Fruit fly (Drosophila melanogaster) whole organism, prepupa: Measurements from ENCODE around the gene Cyp309a1.

Experiments used
- Blimp-1 ChIP-seq: fragments of 200-800 bp; sonication (Bioruptor generic); optimal IDR thresholded peaks from 3 replicates; lab custom pipeline; 2017; ENCODE audit warnings: missing biosample characterization, missing genetic modification characterization, mild to moderate bottlenecking, moderate library complexity, missing genetic modification reagents
- CG10669 ChIP-seq: fragments of 200-800 bp; sonication (Bioruptor generic); optimal IDR thresholded peaks from 3 replicates; lab custom pipeline; 2018; ENCODE audit warnings: missing biosample characterization, mild to moderate bottlenecking, missing genetic modification characterization, moderate library complexity
- CG11762 ChIP-seq: fragments of 200-800 bp; sonication (Bioruptor generic); optimal IDR thresholded peaks from 3 replicates; lab custom pipeline; 2016; ENCODE audit warnings: missing biosample characterization, missing genetic modification characterization; ENCODE audit not compliant: insufficient read depth
- CG11902 ChIP-seq: fragments of 200-800 bp; sonication (Bioruptor generic); optimal IDR thresholded peaks from 3 replicates; lab custom pipeline; 2016; ENCODE audit warnings: missing biosample characterization, missing genetic modification characterization
- CG15336 ChIP-seq: fragments of 200-800 bp; sonication (Bioruptor generic); IDR thresholded peaks from 2 replicates; pipeline ENCODE4 v1.3.6; 2022; ENCODE audit warnings: missing biosample characterization, missing genetic modification characterization
- CG1621 ChIP-seq: fragments of 200-800 bp; sonication (Bioruptor generic); optimal IDR thresholded peaks from 3 replicates; lab custom pipeline; 2018; ENCODE audit warnings: missing biosample characterization, mild to moderate bottlenecking, missing genetic modification characterization
- CG16779 ChIP-seq: fragments of 200-800 bp; sonication (Bioruptor generic); optimal IDR thresholded peaks from 3 replicates; lab custom pipeline; 2017; ENCODE audit warnings: missing biosample characterization, mild to moderate bottlenecking, missing genetic modification characterization
- CG31627 ChIP-seq: fragments of 200-800 bp; sonication (Bioruptor generic); optimal IDR thresholded peaks from 3 replicates; lab custom pipeline; 2016; ENCODE audit warnings: missing biosample characterization, missing genetic modification characterization
- CG34406 ChIP-seq: fragments of 200-800 bp; sonication (Bioruptor generic); optimal IDR thresholded peaks from 3 replicates; lab custom pipeline; 2016; ENCODE audit warnings: missing biosample characterization, missing genetic modification characterization
- CG3919 ChIP-seq: fragments of 200-800 bp; sonication (Bioruptor generic); optimal IDR thresholded peaks from 3 replicates; lab custom pipeline; 2016; ENCODE audit warnings: missing biosample characterization, missing genetic modification characterization
- CG4318 ChIP-seq: fragments of 200-800 bp; sonication (Bioruptor generic); optimal IDR thresholded peaks from 3 replicates; lab custom pipeline; 2017; ENCODE audit warnings: missing biosample characterization, mild to moderate bottlenecking, missing genetic modification characterization
- CG6163 ChIP-seq: fragments of 200-800 bp; sonication (Bioruptor generic); IDR thresholded peaks from 3 replicates; pipeline ENCODE4 v1.3.6; 2022; ENCODE audit warnings: missing biosample characterization, missing genetic modification characterization
- CG6276 ChIP-seq: fragments of 200-800 bp; sonication (Bioruptor generic); optimal IDR thresholded peaks from 2 replicates; lab custom pipeline; 2017; ENCODE audit warnings: missing biosample characterization, mild to moderate bottlenecking, missing genetic modification characterization
- CG6792 ChIP-seq: fragments of 200-800 bp; sonication (Bioruptor generic); optimal IDR thresholded peaks from 3 replicates; lab custom pipeline; 2016; ENCODE audit warnings: missing biosample characterization, missing genetic modification characterization
- CG6808 ChIP-seq: fragments of 200-800 bp; sonication (Bioruptor generic); optimal IDR thresholded peaks from 3 replicates; lab custom pipeline; 2017; ENCODE audit warnings: missing biosample characterization, missing genetic modification characterization, mild to moderate bottlenecking, moderate library complexity, missing genetic modification reagents
- CG6854 ChIP-seq: fragments of 200-800 bp; sonication (Bioruptor generic); optimal IDR thresholded peaks from 2 replicates; lab custom pipeline; 2017; ENCODE audit warnings: missing biosample characterization, mild to moderate bottlenecking, missing genetic modification characterization
- CG7368 ChIP-seq: fragments of 200-800 bp; sonication (Bioruptor generic); optimal IDR thresholded peaks from 3 replicates; lab custom pipeline; 2016; ENCODE audit warnings: missing biosample characterization, missing genetic modification characterization
- CG8119 ChIP-seq: fragments of 200-800 bp; sonication (Bioruptor generic); IDR thresholded peaks from 3 replicates; pipeline ENCODE4 v1.3.6; 2022; ENCODE audit warnings: missing biosample characterization, missing genetic modification characterization
- CG8319 ChIP-seq: fragments of 200-800 bp; sonication (Bioruptor generic); optimal IDR thresholded peaks from 3 replicates; lab custom pipeline; 2016; ENCODE audit warnings: missing biosample characterization, missing genetic modification characterization
- CG8632 ChIP-seq: fragments of 200-800 bp; sonication (Bioruptor generic); optimal IDR thresholded peaks from 3 replicates; lab custom pipeline; 2016; ENCODE audit warnings: missing biosample characterization, missing genetic modification characterization
- CG9139 ChIP-seq: fragments of 200-800 bp; sonication (Bioruptor generic); optimal IDR thresholded peaks from 3 replicates; lab custom pipeline; 2017; ENCODE audit warnings: missing biosample characterization, mild to moderate bottlenecking, missing genetic modification characterization
- Eip75B ChIP-seq: fragments of 200-800 bp; sonication (Bioruptor generic); optimal IDR thresholded peaks from 3 replicates; lab custom pipeline; 2016; ENCODE audit warnings: missing biosample characterization, missing genetic modification characterization
- Eip78C ChIP-seq: fragments of 200-800 bp; sonication (Bioruptor generic); peaks from one replicate; lab custom pipeline; 2016; ENCODE audit warnings: missing biosample characterization, missing genetic modification characterization
- Eip93F ChIP-seq: fragments of 200-800 bp; sonication (Bioruptor generic); optimal IDR thresholded peaks from 2 replicates; lab custom pipeline; 2016; ENCODE audit warnings: missing biosample characterization, mild to moderate bottlenecking, missing genetic modification characterization
- Ets21C ChIP-seq: fragments of 200-800 bp; sonication (Bioruptor generic); optimal IDR thresholded peaks from 3 replicates; lab custom pipeline; 2016; ENCODE audit warnings: missing biosample characterization, missing genetic modification characterization
- Ets96B ChIP-seq: fragments of 200-800 bp; optimal IDR thresholded peaks from 2 replicates; lab custom pipeline; 2019; ENCODE audit warnings: missing biosample characterization, mild to moderate bottlenecking, missing genetic modification characterization, moderate library complexity
- Gug ChIP-seq: fragments of 200-800 bp; sonication (Bioruptor generic); IDR thresholded peaks from 2 replicates; pipeline ENCODE4 v1.3.6; 2022; ENCODE audit warnings: missing biosample characterization, missing genetic modification characterization
- Hr38 ChIP-seq: sonication (Bioruptor generic); optimal IDR thresholded peaks from 2 replicates; lab custom pipeline; 2016; ENCODE audit warnings: missing biosample characterization, missing genetic modification characterization
- Hr4 ChIP-seq: fragments of 200-800 bp; sonication (Bioruptor generic); optimal IDR thresholded peaks from 3 replicates; lab custom pipeline; 2016; ENCODE audit warnings: missing biosample characterization, missing genetic modification characterization
- Lpt ChIP-seq: fragments of 200-800 bp; sonication (Bioruptor generic); optimal IDR thresholded peaks from 3 replicates; lab custom pipeline; 2016; ENCODE audit warnings: missing biosample characterization, missing genetic modification characterization
- Smox ChIP-seq: fragments of 200-800 bp; sonication (Bioruptor generic); optimal IDR thresholded peaks from 3 replicates; lab custom pipeline; 2016; ENCODE audit warnings: missing biosample characterization, missing genetic modification characterization
- Sox102F ChIP-seq: fragments of 200-800 bp; sonication (Bioruptor generic); optimal IDR thresholded peaks from 2 replicates; lab custom pipeline; 2016; ENCODE audit warnings: missing biosample characterization, mild to moderate bottlenecking, missing genetic modification characterization
- Sox14 ChIP-seq: fragments of 200-800 bp; sonication (Bioruptor generic); optimal IDR thresholded peaks from 3 replicates; lab custom pipeline; 2016; ENCODE audit warnings: missing biosample characterization, missing genetic modification characterization
- acj6 ChIP-seq: fragments of 200-800 bp; sonication (Bioruptor generic); optimal IDR thresholded peaks from 3 replicates; lab custom pipeline; 2016; ENCODE audit warnings: missing biosample characterization, missing genetic modification characterization
- cyc ChIP-seq: fragments of 200-800 bp; sonication (Bioruptor generic); optimal IDR thresholded peaks from 3 replicates; lab custom pipeline; 2016; ENCODE audit warnings: missing biosample characterization, missing genetic modification characterization
- dac ChIP-seq: fragments of 200-800 bp; sonication (Bioruptor generic); optimal IDR thresholded peaks from 2 replicates; lab custom pipeline; 2017; ENCODE audit warnings: missing biosample characterization, mild to moderate bottlenecking, missing genetic modification characterization
- dsx ChIP-seq: fragments of 200-800 bp; optimal IDR thresholded peaks from 3 replicates; lab custom pipeline; 2019; ENCODE audit warnings: missing biosample characterization, mild to moderate bottlenecking, missing genetic modification characterization, moderate library complexity; ENCODE audit not compliant: poor library complexity, severe bottlenecking
- eg ChIP-seq: fragments of 200-800 bp; sonication (Bioruptor generic); IDR thresholded peaks from 3 replicates; pipeline ENCODE4 v1.3.6; 2022; ENCODE audit warnings: missing biosample characterization, missing genetic modification characterization
- esn ChIP-seq: fragments of 200-800 bp; sonication (Bioruptor generic); optimal IDR thresholded peaks from 2 replicates; lab custom pipeline; 2016; ENCODE audit warnings: missing biosample characterization, mild to moderate bottlenecking, missing genetic modification characterization, moderate library complexity
- fd59A ChIP-seq: fragments of 200-800 bp; sonication (Bioruptor generic); optimal IDR thresholded peaks from 2 replicates; lab custom pipeline; 2017; ENCODE audit warnings: missing biosample characterization, mild to moderate bottlenecking, missing genetic modification characterization, missing genetic modification reagents
- fd85E ChIP-seq: fragments of 200-800 bp; sonication (Bioruptor generic); optimal IDR thresholded peaks from 3 replicates; lab custom pipeline; 2016; ENCODE audit warnings: missing biosample characterization, missing genetic modification characterization
- fkh ChIP-seq: fragments of 200-800 bp; sonication (Bioruptor generic); optimal IDR thresholded peaks from 3 replicates; lab custom pipeline; 2017; ENCODE audit warnings: missing biosample characterization, mild to moderate bottlenecking, missing genetic modification characterization, moderate library complexity
- lz ChIP-seq: fragments of 200-800 bp; sonication (Bioruptor generic); optimal IDR thresholded peaks from 3 replicates; lab custom pipeline; 2016; ENCODE audit warnings: missing biosample characterization, missing genetic modification characterization
- salr ChIP-seq, 2 experiments: fragments of 200-800 bp; sonication (Bioruptor generic); optimal IDR thresholded peaks; 3 replicates each; lab custom pipeline; 2016 to 2018; ENCODE audit warnings: missing biosample characterization in 2 of 2, missing genetic modification characterization in 2 of 2, mild to moderate bottlenecking in 1 of 2
- spab ChIP-seq: fragments of 200-800 bp; sonication (Bioruptor generic); optimal IDR thresholded peaks from 2 replicates; lab custom pipeline; 2017; ENCODE audit warnings: missing biosample characterization, mild to moderate bottlenecking, missing genetic modification characterization, missing genetic modification reagents
- svp ChIP-seq: fragments of 200-800 bp; sonication (Bioruptor generic); peaks from one replicate; lab custom pipeline; 2016; ENCODE audit warnings: missing biosample characterization, missing genetic modification characterization
- topi ChIP-seq: fragments of 200-800 bp; sonication (Bioruptor generic); optimal IDR thresholded peaks from 3 replicates; lab custom pipeline; 2016; ENCODE audit warnings: missing biosample characterization, missing genetic modification characterization
- vri ChIP-seq: fragments of 200-800 bp; sonication (Bioruptor generic); optimal IDR thresholded peaks from 3 replicates; lab custom pipeline; 2016; ENCODE audit warnings: missing biosample characterization, mild to moderate bottlenecking, missing genetic modification characterization

The Cyp309a1 gene

DNA sequence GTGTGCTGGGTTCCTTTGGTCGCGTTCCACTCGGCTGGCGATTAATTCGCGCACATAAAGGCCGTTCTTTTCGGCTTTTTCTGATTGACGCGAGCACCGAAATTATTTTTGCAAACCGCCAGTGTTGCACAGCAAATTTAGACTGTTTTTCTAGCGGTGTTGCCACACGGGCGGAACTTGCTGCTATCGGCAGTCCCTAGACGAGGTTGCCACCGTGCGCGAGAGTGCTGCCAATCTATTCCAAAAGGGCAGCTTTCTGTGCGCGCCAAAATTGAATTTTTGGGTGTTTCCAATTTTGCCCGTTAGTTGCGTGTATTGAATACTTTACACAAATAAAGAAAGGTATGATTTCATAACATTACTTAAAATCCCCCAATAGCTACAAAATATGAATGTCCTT is 20.7 kb upstream of the Cyp309a1 start, which contains the start of gene Drp1 (continued):
- TF ChIP-seq dsx: no peak
- no peak for TF ChIP-seq acj6 (GFP tag; lab: Kevin White, UChicago)
- no peak for TF ChIP-seq CG16779
- TF ChIP-seq lz: peak; percentile 35
- TF ChIP-seq CG3919 (GFP tag; lab: Kevin White, UChicago): peak; percentile 31
- no peak for TF ChIP-seq CG7368 (GFP tag; lab: Kevin White, UChicago)
- no peak for TF ChIP-seq CG11762
- peak; percentile 52 for TF ChIP-seq CG31627 (GFP tag; lab: Kevin White, UChicago)
- no peak for TF ChIP-seq eg (GFP tag; lab: Robert Waterston, UW)
- no peak for TF ChIP-seq CG6854 (GFP tag; lab: Kevin White, UChicago)
- TF ChIP-seq Lpt (GFP tag; lab: Kevin White, UChicago): no peak
- no peak for TF ChIP-seq CG1621
- no peak for TF ChIP-seq dac (GFP tag; lab: Kevin White, UChicago)
- TF ChIP-seq fd59A (GFP tag; lab: Kevin White, UChicago): no peak
- TF ChIP-seq CG8319 (GFP tag; lab: Kevin White, UChicago): no peak
- no peak for TF ChIP-seq Eip78C
- TF ChIP-seq CG6808: no peak
- TF ChIP-seq esn: no peak
- peak; percentile 36; the same call in 2 of the 3 replicates for TF ChIP-seq CG6163 (GFP tag; lab: Robert Waterston, UW)
- TF ChIP-seq Ets21C: no peak
- TF ChIP-seq CG11902 (GFP tag; lab: Kevin White, UChicago): no peak

DNA sequence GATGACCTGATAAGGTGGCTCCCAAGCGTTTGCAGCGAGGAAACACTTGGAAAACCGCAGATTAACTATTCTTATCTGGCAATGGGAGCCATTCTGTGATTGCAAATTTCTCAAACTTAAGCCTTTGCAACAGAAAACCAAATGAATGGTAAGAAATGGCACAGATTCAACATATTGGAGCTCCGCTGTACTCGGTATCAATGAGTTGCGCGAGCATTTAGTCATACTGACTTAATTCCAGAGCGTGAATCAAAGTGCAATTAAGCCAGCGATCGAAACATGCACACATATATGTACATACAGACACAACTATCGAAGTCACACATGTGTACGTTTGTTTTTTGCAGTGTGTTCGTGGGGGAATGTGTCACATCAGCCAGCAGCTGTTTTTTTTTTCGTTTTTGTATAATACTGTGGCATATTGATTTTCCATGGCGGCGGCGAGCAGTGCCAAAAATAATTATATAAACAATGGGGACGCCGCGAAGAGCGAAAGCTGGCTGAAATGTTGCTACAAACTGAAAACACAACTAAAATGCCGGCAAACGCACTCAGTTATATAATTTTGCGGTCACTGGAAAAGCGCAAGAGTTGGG is 19.9 kb upstream of the Cyp309a1 start:
- TF ChIP-seq esn (no peak), cyc (GFP tag; lab: Kevin White, UChicago) (peak; percentile 24), CG6854 (GFP tag; lab: Kevin White, UChicago) (peak; percentile 24), eg (GFP tag; lab: Robert Waterston, UW) (peak; percentile 47; the same call in 2 of the 3 replicates), vri (GFP tag; lab: Kevin White, UChicago) (no peak), CG8119 (no peak; the same call in 2 of the 3 replicates), CG6163 (GFP tag; lab: Robert Waterston, UW) (peak; percentile 45; the same call in 2 of the 3 replicates), Ets96B (tag; lab: Kevin White, UChicago) (peak; percentile 19), CG34406 (GFP tag; lab: Kevin White, UChicago) (peak; percentile 7), svp (GFP tag; lab: Kevin White, UChicago) (peak; percentile 88), CG9139 (no peak), CG6792 (GFP tag; lab: Kevin White, UChicago) (peak; percentile 8), topi (peak; percentile 30), CG31627 (GFP tag; lab: Kevin White, UChicago) (no peak), Hr4 (no peak), Smox (GFP tag; lab: Kevin White, UChicago) (no peak), CG11762 (no peak), CG11902 (GFP tag; lab: Kevin White, UChicago) (no peak), CG7368 (GFP tag; lab: Kevin White, UChicago) (no peak), CG8632 (GFP tag; lab: Kevin White, UChicago) (no peak), fd85E (GFP tag; lab: Kevin White, UChicago) (no peak), Sox102F (no peak), salr (GFP tag; optimal IDR thresholded peaks at IDR 0.05; lab: Kevin White, UChicago) (no peak), Gug (GFP tag; lab: Robert Waterston, UW) (no peak), spab (peak; percentile 40), CG15336 (GFP tag; lab: Robert Waterston, UW) (peak; percentile 57), Hr38 (GFP tag; lab: Kevin White, UChicago) (no peak), Eip93F (no peak), Sox14 (GFP tag; lab: Kevin White, UChicago) (peak; percentile 20), fd59A (GFP tag; lab: Kevin White, UChicago) (no peak), CG1621 (peak; percentile 8), Blimp-1 (GFP tag; lab: Kevin White, UChicago) (no peak), CG3919 (GFP tag; lab: Kevin White, UChicago) (no peak), CG8319 (GFP tag; lab: Kevin White, UChicago) (no peak), Eip75B (no peak), CG10669 (GFP tag; lab: Kevin White, UChicago) (no peak), CG4318 (GFP tag; lab: Kevin White, UChicago) (no peak), CG6276 (GFP tag; lab: Kevin White, UChicago) (no peak), fkh (no peak), Lpt (GFP tag; lab: Kevin White, UChicago) (no peak), dac (GFP tag; lab: Kevin White, UChicago) (no peak)
